Worm (Caenorhabditis elegans): Measurements from ENCODE around the gene Y39A3A.2.
"Not testable (repeated sequence)": the region's sequence is repeated elsewhere in the genome, so short reads cannot be mapped to it uniquely, and the experiment has no call there.

Y39A3A.2 gene

ce11 chrIII:2082519-2082918 lies 25.0 kb upstream of the Y39A3A.2 start, which contains the start of gene cpt-3:
TSS of gene cpt-3 (plus strand) at chrIII:2082819.
- not testable (repeated sequence) for TF ChIP-seq unc-55 (GFP tag; optimal IDR thresholded peaks at IDR 0.05); nhr-11 (tag; optimal IDR thresholded peaks at IDR 0.05); mab-5 (tag; optimal IDR thresholded peaks at IDR 0.05)

ce11 chrIII:2076546-2077134 lies 19.2 kb upstream of the Y39A3A.2 start, which contains the start of gene Y39A3A.4:
TSS of gene Y39A3A.4 (minus strand) at chrIII:2076596.
- TF ChIP-seq lsy-2 (tag; optimal IDR thresholded peaks at IDR 0.05) (no peak), nhr-10 (tag; optimal IDR thresholded peaks at IDR 0.05) (no peak), unc-55 (GFP tag; optimal IDR thresholded peaks at IDR 0.05) (no peak), unc-62 (GFP tag; optimal IDR thresholded peaks at IDR 0.05) (no peak), nhr-237 (tag; optimal IDR thresholded peaks at IDR 0.05) (no peak), nhr-129 (tag; optimal IDR thresholded peaks at IDR 0.05) (peak; percentile 5), nhr-23 (tag; optimal IDR thresholded peaks at IDR 0.05) (no peak)

- no peak for TF ChIP-seq lin-11 (tag; optimal IDR thresholded peaks at IDR 0.05)
- TF ChIP-seq aly-2 (tag; optimal IDR thresholded peaks at IDR 0.05), result no peak
- no peak for TF ChIP-seq nhr-12 (tag; optimal IDR thresholded peaks at IDR 0.05)
- no peak for TF ChIP-seq peb-1 (tag; optimal IDR thresholded peaks at IDR 0.05)
- TF ChIP-seq nhr-21 (tag; optimal IDR thresholded peaks at IDR 0.05), result no peak
- no peak for TF ChIP-seq mbf-1 (tag; optimal IDR thresholded peaks at IDR 0.05)
- no peak for TF ChIP-seq ZK546.5 (tag; optimal IDR thresholded peaks at IDR 0.05)
Measured at ce11 chrIII:2068248-2068647, 10.8 kb upstream of the Y39A3A.2 start, which contains the start of gene Y39A3A.3. TSS of gene Y39A3A.3 (minus strand) at chrIII:2068348.

ce11 chrIII:2060857-2061256 lies 3.4 kb upstream of the Y39A3A.2 start, which contains the start of gene ins-16:
TSS of gene ins-16 (minus strand) at chrIII:2060957.
- TF ChIP-seq elt-3 (tag; optimal IDR thresholded peaks at IDR 0.05) (no peak), nhr-11 (tag; optimal IDR thresholded peaks at IDR 0.05) (no peak), lsy-2 (tag; optimal IDR thresholded peaks at IDR 0.05) (no peak), snpc-4 (tag; optimal IDR thresholded peaks at IDR 0.05) (no peak), nhr-23 (tag; optimal IDR thresholded peaks at IDR 0.05) (no peak), ama-1 (optimal IDR thresholded peaks at IDR 0.05) (no peak), aly-2 (tag; optimal IDR thresholded peaks at IDR 0.05) (no peak), Y55F3AM.14 (GFP tag; optimal IDR thresholded peaks at IDR 0.05) (no peak)

- TF ChIP-seq snpc-4 (tag; optimal IDR thresholded peaks at IDR 0.05) (no peak), blmp-1 (tag; optimal IDR thresholded peaks at IDR 0.05; ENCODE audit: insufficient read depth) (no peak)
Measured at ce11 chrIII:2060068-2060467, 2.6 kb upstream of the Y39A3A.2 start.

- TF ChIP-seq mab-5 (tag; optimal IDR thresholded peaks at IDR 0.05), result no peak
- no peak for TF ChIP-seq sma-3 (GFP tag; optimal IDR thresholded peaks at IDR 0.05)
- no peak for TF ChIP-seq egl-27 (tag; optimal IDR thresholded peaks at IDR 0.05)
- TF ChIP-seq ama-1 (optimal IDR thresholded peaks at IDR 0.05), result no peak
- no peak for TF ChIP-seq elt-1 (tag; optimal IDR thresholded peaks at IDR 0.05)
- TF ChIP-seq lsy-2 (tag; optimal IDR thresholded peaks at IDR 0.05), result no peak
Measured at ce11 chrIII:2054084-2054483, 3.4 kb downstream of the Y39A3A.2 start, which contains the start of gene M01E10.3. TSS of gene M01E10.3 (minus strand) at chrIII:2054184.

ce11 chrIII:2053433-2053832 lies 4.0 kb downstream of the Y39A3A.2 start:
- TF ChIP-seq lin-13 (GFP tag; optimal IDR thresholded peaks at IDR 0.05) (no peak), C34F6.9 (tag; optimal IDR thresholded peaks at IDR 0.05) (no peak), snpc-4 (tag; optimal IDR thresholded peaks at IDR 0.05) (no peak), skn-1 (tag; optimal IDR thresholded peaks at IDR 0.05) (no peak), fos-1 (tag; optimal IDR thresholded peaks at IDR 0.05) (peak; percentile 80), sma-9 (GFP tag; optimal IDR thresholded peaks at IDR 0.05) (peak; percentile 22), sma-9 (tag; optimal IDR thresholded peaks at IDR 0.05) (no peak), Y55F3AM.14 (GFP tag; optimal IDR thresholded peaks at IDR 0.05) (no peak), nhr-6 (tag; optimal IDR thresholded peaks at IDR 0.05) (no peak)

Data from whole organism, L2 larva.